Worm (Caenorhabditis elegans) whole organism, L4/young adult: ENCODE data around the gene C30H6.8.

Source experiments
- W03F9.2 ChIP-seq: fragments of 150-350 bp; optimal IDR thresholded peaks from 2 replicates; lab custom pipeline; 2014; ENCODE audit warnings: missing biosample characterization, missing genetic modification characterization
- dao-5 ChIP-seq: sonication (generic microtip); optimal IDR thresholded peaks from 2 replicates; lab custom pipeline; 2016; ENCODE audit warnings: missing genotype, missing genetic modification characterization, moderate library complexity, missing compliant biosample characterization
- him-1 ChIP-seq: sonication (generic microtip); optimal IDR thresholded peaks from 2 replicates; lab custom pipeline; 2016; ENCODE audit warnings: missing genotype, missing genetic modification reagents, missing genetic modification characterization, missing compliant biosample characterization

DNA sequence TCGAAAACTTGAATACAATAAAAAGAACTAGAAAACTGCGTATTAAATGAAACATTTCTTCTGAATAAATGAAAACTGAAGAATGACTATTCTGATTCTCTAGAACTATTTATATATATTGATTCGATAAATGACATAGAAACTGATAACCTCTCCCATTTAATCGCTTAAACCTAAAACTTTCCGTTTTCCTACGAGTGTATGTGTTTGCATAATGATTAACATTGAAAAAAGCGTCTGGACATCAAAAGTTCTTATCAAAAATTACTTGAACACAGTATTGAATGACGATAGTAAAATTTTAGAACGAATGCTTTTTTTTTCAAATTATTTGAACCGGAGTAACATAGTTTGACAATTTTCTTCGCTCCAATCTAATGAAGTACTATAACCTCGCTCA lies 40.0 kb upstream of the C30H6.8 start, which contains the start of gene C49C3.9:
- TF ChIP-seq him-1 (tag; lab: Kevin White, UChicago) (no peak), dao-5 (tag; lab: Kevin White, UChicago) (no peak), W03F9.2 (tag; lab: Kevin White, UChicago) (no peak)
